Worm (Caenorhabditis elegans) whole organism, L3 larva: ENCODE measurements around the gene B0222.5.
A peak's percentile ranks its signal among the peaks of the same experiment; 100 is the strongest.

Experiments used
- ZK546.5 ChIP-seq: sonication (generic microtip); optimal IDR thresholded peaks from 2 replicates; lab custom pipeline; 2017; ENCODE audit warnings: missing biosample characterization, missing genetic modification characterization
- aly-2 ChIP-seq: fragments of 150-350 bp; optimal IDR thresholded peaks from 2 replicates; lab custom pipeline; 2014; ENCODE audit warnings: missing biosample characterization, missing genetic modification characterization
- ama-1 ChIP-seq: fragments of 150-350 bp; optimal IDR thresholded peaks from 2 replicates; lab custom pipeline; 2018
- ceh-16 ChIP-seq: sonication (generic microtip); optimal IDR thresholded peaks from 2 replicates; lab custom pipeline; 2017; ENCODE audit warnings: missing biosample characterization, missing genetic modification characterization
- ceh-28 ChIP-seq: fragments of 150-350 bp; optimal IDR thresholded peaks from 2 replicates; lab custom pipeline; 2014; ENCODE audit warnings: missing biosample characterization, missing genetic modification reagents, missing genetic modification characterization
- ceh-82 ChIP-seq: fragments of 150-350 bp; optimal IDR thresholded peaks from 2 replicates; lab custom pipeline; 2014; ENCODE audit warnings: missing biosample characterization, missing genetic modification characterization
- ceh-9 ChIP-seq: sonication (generic microtip); optimal IDR thresholded peaks from 2 replicates; lab custom pipeline; 2018; ENCODE audit warnings: missing biosample characterization, missing genetic modification characterization
- daf-12 ChIP-seq: fragments of 150-350 bp; optimal IDR thresholded peaks from 2 replicates; lab custom pipeline; 2014; ENCODE audit warnings: missing biosample characterization, missing genetic modification reagents, missing genetic modification characterization
- egl-5 ChIP-seq: fragments of 150-350 bp; optimal IDR thresholded peaks from 2 replicates; lab custom pipeline; 2017; ENCODE audit warnings: missing biosample characterization, missing genetic modification reagents, missing genetic modification characterization, inconsistent platforms
- elt-1 ChIP-seq: fragments of 150-350 bp; optimal IDR thresholded peaks from 2 replicates; lab custom pipeline; 2014; ENCODE audit warnings: missing biosample characterization, missing genetic modification characterization
- elt-3 ChIP-seq, 3 experiments: fragments of 150-350 bp in 1 of 3; sonication (generic microtip) in 2 of 3; optimal IDR thresholded peaks; 2 replicates in 2 of 3; 4 replicates in 1 of 3; lab custom pipeline; 2014 to 2017; ENCODE audit warnings: missing biosample characterization in 3 of 3, missing genetic modification characterization in 3 of 3
- eor-1 ChIP-seq, 2 experiments: fragments of 150-350 bp; optimal IDR thresholded peaks; 2 replicates each; lab custom pipeline; 2014 to 2018; ENCODE audit warnings: missing biosample characterization in 2 of 2, missing genetic modification characterization in 2 of 2
- fkh-10 ChIP-seq: sonication (generic microtip); optimal IDR thresholded peaks from 2 replicates; lab custom pipeline; 2017; ENCODE audit warnings: missing biosample characterization, missing genetic modification reagents, missing genetic modification characterization
- fkh-2 ChIP-seq: fragments of 150-350 bp; optimal IDR thresholded peaks from 2 replicates; lab custom pipeline; 2014; ENCODE audit warnings: missing biosample characterization, missing genetic modification reagents, missing genetic modification characterization
- fos-1 ChIP-seq: fragments of 150-350 bp; optimal IDR thresholded peaks from 2 replicates; lab custom pipeline; 2014; ENCODE audit warnings: missing biosample characterization, missing genetic modification characterization
- hmg-11 ChIP-seq: sonication (generic microtip); optimal IDR thresholded peaks from 2 replicates; lab custom pipeline; 2016; ENCODE audit warnings: missing genetic modification characterization, missing compliant biosample characterization
- jun-1 ChIP-seq: fragments of 150-350 bp; optimal IDR thresholded peaks from 2 replicates; lab custom pipeline; 2014; ENCODE audit warnings: missing biosample characterization, missing genetic modification reagents, missing genetic modification characterization
- lin-15B ChIP-seq: fragments of 150-350 bp; optimal IDR thresholded peaks from 2 replicates; lab custom pipeline; 2014; ENCODE audit warnings: missing biosample characterization, missing genetic modification characterization
- lin-39 ChIP-seq: fragments of 150-350 bp; optimal IDR thresholded peaks from 2 replicates; lab custom pipeline; 2018; ENCODE audit warnings: missing biosample characterization, missing genetic modification reagents, missing genetic modification characterization
- mdl-1 ChIP-seq: fragments of 150-350 bp; optimal IDR thresholded peaks from 2 replicates; lab custom pipeline; 2014; ENCODE audit warnings: missing biosample characterization, missing genetic modification characterization
- mml-1 ChIP-seq: fragments of 150-350 bp; sonication (generic microtip); optimal IDR thresholded peaks from 3 replicates; lab custom pipeline; 2014; ENCODE audit warnings: missing biosample characterization, missing genetic modification characterization
- nfya-1 ChIP-seq: sonication (generic microtip); optimal IDR thresholded peaks from 2 replicates; lab custom pipeline; 2017; ENCODE audit warnings: missing genetic modification characterization, mild to moderate bottlenecking, missing compliant biosample characterization, antibody characterized with exemption, moderate library complexity; ENCODE audit not compliant: insufficient read depth
- nhr-12 ChIP-seq: fragments of 150-350 bp; optimal IDR thresholded peaks from 2 replicates; lab custom pipeline; 2014; ENCODE audit warnings: missing biosample characterization, missing genetic modification characterization
- nhr-23 ChIP-seq: fragments of 150-350 bp; optimal IDR thresholded peaks from 2 replicates; lab custom pipeline; 2014; ENCODE audit warnings: missing biosample characterization, missing genetic modification reagents, missing genetic modification characterization
- nhr-28 ChIP-seq: fragments of 150-350 bp; optimal IDR thresholded peaks from 2 replicates; lab custom pipeline; 2014; ENCODE audit warnings: missing biosample characterization, missing genetic modification characterization
- nhr-67 ChIP-seq: fragments of 150-350 bp; optimal IDR thresholded peaks from 2 replicates; lab custom pipeline; 2014; ENCODE audit warnings: missing biosample characterization, missing genetic modification characterization
- nhr-77 ChIP-seq: fragments of 150-350 bp; optimal IDR thresholded peaks from 2 replicates; lab custom pipeline; 2014; ENCODE audit warnings: missing biosample characterization, missing genetic modification characterization
- pha-4 ChIP-seq: fragments of 150-350 bp; optimal IDR thresholded peaks from 2 replicates; lab custom pipeline; 2014; ENCODE audit warnings: missing biosample characterization, missing genetic modification reagents, missing genetic modification characterization
- pqm-1 ChIP-seq: fragments of 150-350 bp; optimal IDR thresholded peaks from 2 replicates; lab custom pipeline; 2017; ENCODE audit warnings: missing biosample characterization, missing genetic modification characterization, inconsistent platforms
- sea-2 ChIP-seq: fragments of 150-350 bp; sonication (generic microtip); optimal IDR thresholded peaks from 4 replicates; lab custom pipeline; 2014; ENCODE audit warnings: missing biosample characterization, missing genetic modification reagents, missing genetic modification characterization
- unc-39 ChIP-seq: sonication (generic microtip); optimal IDR thresholded peaks from 4 replicates; lab custom pipeline; 2017; ENCODE audit warnings: missing biosample characterization, missing genetic modification characterization
- unc-62 ChIP-seq: fragments of 150-350 bp; sonication (generic microtip); optimal IDR thresholded peaks from 4 replicates; lab custom pipeline; 2014; ENCODE audit warnings: missing biosample characterization, missing genetic modification reagents, missing genetic modification characterization
- ztf-11 ChIP-seq: fragments of 150-350 bp; optimal IDR thresholded peaks from 2 replicates; lab custom pipeline; 2014; ENCODE audit warnings: missing biosample characterization, missing genetic modification characterization
- ztf-4 ChIP-seq: fragments of 150-350 bp; optimal IDR thresholded peaks from 2 replicates; lab custom pipeline; 2014; ENCODE audit warnings: missing biosample characterization, missing genetic modification characterization

The B0222.5 gene

DNA sequence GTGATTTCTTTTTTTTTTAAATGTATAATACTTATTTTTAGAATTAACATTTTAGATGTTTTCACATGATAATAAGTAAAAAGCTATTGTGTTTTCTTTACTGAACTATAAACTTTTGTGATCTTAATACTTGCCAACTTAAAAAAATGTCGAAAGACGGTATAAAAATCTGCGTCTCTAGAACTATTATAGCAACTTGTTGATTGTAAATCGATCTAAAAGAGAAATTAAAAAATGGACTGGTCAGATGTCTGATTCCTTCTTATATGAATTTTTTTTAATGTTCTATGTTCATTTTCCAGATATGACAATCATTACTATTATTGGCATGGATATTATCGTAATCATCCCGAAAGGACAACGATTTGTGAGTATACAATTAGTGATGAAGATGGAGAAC lies 26.9 kb downstream of the B0222.5 start, which contains the start of gene F21C10.3:
Gene F21C10.3, plus strand, starts transcription at position 301 of the 400 bp plus-strand sequence.
- TF ChIP-seq ztf-4: no peak
- TF ChIP-seq nhr-77 (tag; lab: Kevin White, UChicago): no peak
- no peak for TF ChIP-seq ztf-11
- no peak for TF ChIP-seq lin-15B (tag; lab: Kevin White, UChicago)
- TF ChIP-seq ceh-9 (tag; lab: Kevin White, UChicago): no peak

DNA sequence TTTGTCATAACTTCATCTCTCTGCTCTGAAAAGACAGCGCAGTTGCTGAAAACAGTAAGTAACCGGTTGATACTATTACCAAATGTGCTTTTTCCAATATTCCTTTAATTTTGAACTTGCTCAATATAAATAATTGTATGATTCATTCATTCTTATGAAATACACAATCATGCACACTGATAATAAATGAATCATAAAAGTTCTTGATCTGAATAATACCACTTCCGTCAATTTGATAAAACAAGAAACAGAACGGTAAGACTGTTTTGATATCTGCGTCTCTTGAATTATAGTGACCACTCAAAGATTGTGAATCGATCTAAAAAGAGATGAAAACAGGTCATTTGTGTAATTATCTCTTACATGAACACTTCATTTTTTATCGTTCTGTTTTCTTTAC lies 28.4 kb downstream of the B0222.5 start, which contains the start of gene F21C10.4:
Gene F21C10.4, plus strand, starts transcription at position 301 of the 400 bp plus-strand sequence.
- TF ChIP-seq fkh-2 (tag; lab: Kevin White, UChicago) (no peak), nhr-28 (tag; lab: Kevin White, UChicago) (no peak), unc-62 (GFP tag; lab: Kevin White, UChicago) (no peak), elt-3 (tag; optimal IDR thresholded peaks at IDR 0.05; lab: Kevin White, UChicago) (no peak), lin-39 (no peak), ama-1 (lab: Kevin White, UChicago) (no peak), nfya-1 (tag; lab: Kevin White, UChicago) (no peak), nhr-12 (no peak), hmg-11 (tag; lab: Kevin White, UChicago) (no peak), ceh-9 (tag; lab: Kevin White, UChicago) (no peak), jun-1 (tag; lab: Kevin White, UChicago) (no peak), ceh-16 (tag; lab: Kevin White, UChicago) (no peak), egl-5 (tag; lab: Kevin White, UChicago) (no peak), mdl-1 (tag; lab: Kevin White, UChicago) (no peak), nhr-67 (no peak), ceh-28 (tag; lab: Kevin White, UChicago) (no peak), fkh-10 (GFP tag; lab: Kevin White, UChicago) (no peak)

DNA sequence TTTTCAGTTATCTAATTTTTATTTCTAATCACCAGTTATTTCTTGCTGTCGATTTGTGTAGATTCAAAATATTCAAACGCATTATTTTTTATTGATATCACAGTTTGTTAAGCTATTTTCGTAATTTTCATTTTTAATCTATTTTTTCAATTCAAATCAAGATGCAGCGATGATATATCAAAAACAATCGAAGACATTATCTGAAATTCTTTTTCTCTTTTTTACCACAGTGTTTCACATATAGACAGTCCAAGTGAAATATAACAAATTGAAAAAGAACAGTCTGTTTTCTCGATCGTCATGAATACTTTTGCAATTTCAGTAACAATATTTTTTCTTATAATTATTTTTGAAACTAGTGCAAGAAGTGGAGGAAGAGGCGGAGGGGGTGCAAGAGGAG lies 29.3 kb downstream of the B0222.5 start, which contains the start of gene F21C10.5:
Gene F21C10.5, plus strand, starts transcription at position 301 of the 400 bp plus-strand sequence.
- TF ChIP-seq jun-1 (tag; lab: Kevin White, UChicago) (no peak), elt-1 (no peak), hmg-11 (tag; lab: Kevin White, UChicago) (no peak), egl-5 (tag; lab: Kevin White, UChicago) (no peak), sea-2 (GFP tag; lab: Kevin White, UChicago) (no peak), daf-12 (tag; lab: Kevin White, UChicago) (no peak), mml-1 (tag; lab: Kevin White, UChicago) (no peak), nhr-77 (tag; lab: Kevin White, UChicago) (no peak)

DNA sequence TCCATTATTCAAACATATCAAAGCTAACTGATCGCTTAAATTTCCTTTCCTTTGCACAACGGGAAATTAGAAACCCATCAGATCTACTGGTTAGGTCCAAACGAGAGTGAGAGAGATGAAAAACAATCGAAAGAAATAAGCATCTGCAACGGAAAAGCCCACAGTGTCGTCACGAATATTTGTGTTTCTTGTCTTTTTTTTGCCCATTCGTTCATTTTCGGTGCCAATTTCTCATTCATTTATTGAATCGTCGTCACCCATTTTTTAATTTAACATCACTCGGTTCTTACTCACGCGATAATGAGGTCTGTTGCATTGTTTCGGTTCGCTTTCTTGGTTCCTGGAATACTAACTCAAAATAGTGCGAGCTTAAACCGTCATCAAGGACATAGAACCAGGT lies 30.5 kb downstream of the B0222.5 start, which contains the start of gene F21C10.6:
Gene F21C10.6, plus strand, starts transcription at position 301 of the 400 bp plus-strand sequence.
- TF ChIP-seq ceh-16 (tag; lab: Kevin White, UChicago): no peak
- no peak for TF ChIP-seq fos-1 (tag; lab: Kevin White, UChicago)
- no peak for TF ChIP-seq eor-1 (tag; optimal IDR thresholded peaks at IDR 0.05; lab: Kevin White, UChicago)
- TF ChIP-seq nhr-77 (tag; lab: Kevin White, UChicago): no peak
- TF ChIP-seq sea-2 (GFP tag; lab: Kevin White, UChicago): no peak
- TF ChIP-seq ceh-82: no peak
- TF ChIP-seq nhr-23 (tag; lab: Kevin White, UChicago): no peak
- no peak for TF ChIP-seq unc-62 (GFP tag; lab: Kevin White, UChicago)
- no peak for TF ChIP-seq nhr-67
- TF ChIP-seq hmg-11 (tag; lab: Kevin White, UChicago): no peak
- TF ChIP-seq elt-1: no peak
- TF ChIP-seq, all 47 proteins: peak for 0

DNA sequence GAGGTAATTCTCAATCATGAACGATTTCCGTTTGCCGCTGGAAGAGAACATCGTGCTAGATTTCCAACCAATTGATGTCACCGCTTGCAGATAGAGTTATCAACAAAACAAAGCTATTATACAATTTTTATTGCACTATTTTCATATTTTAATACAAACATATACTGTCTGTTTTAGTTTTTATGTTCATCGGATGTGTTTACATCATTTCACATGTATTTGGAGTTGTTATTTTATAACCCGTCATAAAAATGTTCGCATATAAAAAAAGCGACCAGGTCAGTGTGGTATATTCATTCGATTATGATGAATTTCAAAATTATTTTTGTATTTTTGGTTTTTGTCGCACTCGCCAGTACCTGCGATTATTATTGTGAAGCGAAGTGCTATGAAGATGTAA lies 31.5 kb downstream of the B0222.5 start, which contains the start of gene F21C10.11:
Gene F21C10.11, plus strand, starts transcription at position 301 of the 400 bp plus-strand sequence.
- TF ChIP-seq pha-4 (no peak), lin-39 (no peak), pqm-1 (tag; lab: Kevin White, UChicago) (peak; percentile 26), sea-2 (GFP tag; lab: Kevin White, UChicago) (no peak), hmg-11 (tag; lab: Kevin White, UChicago) (no peak)

DNA sequence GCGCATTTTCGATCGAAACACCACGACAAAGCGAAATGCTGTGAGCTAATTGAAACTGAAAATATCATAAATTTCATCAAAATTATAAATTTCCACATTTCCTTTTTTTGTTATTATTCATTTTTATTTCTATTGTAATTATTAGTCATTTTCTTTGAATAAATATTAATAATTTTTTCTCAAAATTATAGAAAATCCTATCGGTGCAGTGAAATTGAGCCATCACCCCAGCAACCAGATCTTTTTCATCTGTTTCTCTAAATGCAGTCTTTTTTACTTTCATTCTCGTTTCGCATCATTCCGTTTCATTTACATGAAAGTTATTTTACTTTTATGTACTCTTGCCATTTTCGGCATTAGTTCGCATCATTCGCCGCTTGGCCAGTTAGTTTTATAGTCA lies 32.7 kb downstream of the B0222.5 start, which contains the start of gene F21C10.13:
Gene F21C10.13, plus strand, starts transcription at position 301 of the 400 bp plus-strand sequence.
- TF ChIP-seq ceh-28 (tag; lab: Kevin White, UChicago) (no peak), unc-39 (no peak), nhr-67 (no peak), aly-2 (tag; lab: Kevin White, UChicago) (no peak), ZK546.5 (tag; lab: Kevin White, UChicago) (no peak), ceh-82 (no peak), egl-5 (tag; lab: Kevin White, UChicago) (no peak)
- TF ChIP-seq, all 47 proteins: peak for 0
